Fruit fly (Drosophila melanogaster): ENCODE results near the gene CG46520.
"Not testable (repeated sequence)": the region's sequence is repeated elsewhere in the genome, so short reads cannot be mapped to it uniquely, and the experiment has no call there.

DNA sequence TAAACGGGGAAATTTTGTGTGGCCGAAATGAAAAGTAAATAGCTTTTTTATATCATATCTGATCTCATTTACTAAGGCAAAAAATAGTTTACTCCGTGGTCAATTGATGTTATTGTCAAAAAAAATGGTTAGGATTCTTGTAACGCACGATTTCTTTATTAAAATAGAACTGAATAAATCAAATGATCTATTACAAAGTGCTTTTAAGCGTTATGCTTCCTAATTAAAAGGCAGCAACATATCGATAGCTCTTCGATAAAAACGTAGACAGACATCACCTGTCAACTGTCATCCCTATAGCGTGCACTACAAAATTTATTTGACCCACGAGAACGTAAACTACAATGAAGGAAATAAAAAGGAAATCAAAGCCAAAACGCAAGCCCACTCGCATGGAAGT, 4.9 kb downstream of the CG46520 start, which contains the start of gene CG46521:
- not testable (repeated sequence) for TF ChIP-seq N (GFP tag; optimal IDR thresholded peaks at IDR 0.05); foxo (GFP tag; optimal IDR thresholded peaks at IDR 0.05); Rel (GFP tag; optimal IDR thresholded peaks at IDR 0.05); Rel (tag; optimal IDR thresholded peaks at IDR 0.05); Mio (GFP tag; optimal IDR thresholded peaks at IDR 0.05); usp (GFP tag; optimal IDR thresholded peaks at IDR 0.05); Vsx2 (GFP tag; optimal IDR thresholded peaks at IDR 0.05; ENCODE audit: partially characterized antibody); psq (GFP tag; optimal IDR thresholded peaks at IDR 0.05); brk (GFP tag; optimal IDR thresholded peaks at IDR 0.05); Hr78 (GFP tag; optimal IDR thresholded peaks at IDR 0.05); h (GFP tag; optimal IDR thresholded peaks at IDR 0.05)

Measured in whole organism, wandering third instar larva.